Worm (Caenorhabditis elegans) whole organism, L4/young adult: Measurements from ENCODE around the gene sra-39.

Experiments used
- W03F9.2 ChIP-seq: fragments of 150-350 bp; optimal IDR thresholded peaks from 2 replicates; lab custom pipeline; 2014; ENCODE audit warnings: missing biosample characterization, missing genetic modification characterization
- dao-5 ChIP-seq: sonication (generic microtip); optimal IDR thresholded peaks from 2 replicates; lab custom pipeline; 2016; ENCODE audit warnings: missing genotype, missing genetic modification characterization, moderate library complexity, missing compliant biosample characterization
- him-1 ChIP-seq: sonication (generic microtip); optimal IDR thresholded peaks from 2 replicates; lab custom pipeline; 2016; ENCODE audit warnings: missing genotype, missing genetic modification reagents, missing genetic modification characterization, missing compliant biosample characterization

sra-39 gene

DNA sequence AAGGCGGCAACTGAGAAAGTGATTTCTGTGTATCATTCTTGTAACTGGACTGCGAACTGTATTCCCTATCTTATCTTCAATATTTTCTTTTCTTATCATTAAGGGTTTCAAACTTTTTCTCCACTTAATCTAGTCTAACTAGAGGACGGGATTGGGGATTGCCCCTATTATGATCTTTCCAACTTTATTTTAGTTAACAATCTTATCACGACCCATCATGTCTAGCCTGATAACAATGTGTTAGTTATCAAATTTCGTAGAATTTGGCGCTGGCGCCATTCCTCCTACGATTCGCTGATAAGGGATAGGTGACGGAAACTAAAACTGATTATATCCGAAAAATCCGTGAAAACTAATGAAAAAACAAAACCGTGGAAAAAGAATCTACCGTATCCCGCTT is 34.1 kb upstream of the sra-39 start:
- no peak for TF ChIP-seq W03F9.2
- no peak for TF ChIP-seq him-1 (tag; lab: Kevin White, UChicago)
- TF ChIP-seq dao-5 (tag; lab: Kevin White, UChicago), result no peak

DNA sequence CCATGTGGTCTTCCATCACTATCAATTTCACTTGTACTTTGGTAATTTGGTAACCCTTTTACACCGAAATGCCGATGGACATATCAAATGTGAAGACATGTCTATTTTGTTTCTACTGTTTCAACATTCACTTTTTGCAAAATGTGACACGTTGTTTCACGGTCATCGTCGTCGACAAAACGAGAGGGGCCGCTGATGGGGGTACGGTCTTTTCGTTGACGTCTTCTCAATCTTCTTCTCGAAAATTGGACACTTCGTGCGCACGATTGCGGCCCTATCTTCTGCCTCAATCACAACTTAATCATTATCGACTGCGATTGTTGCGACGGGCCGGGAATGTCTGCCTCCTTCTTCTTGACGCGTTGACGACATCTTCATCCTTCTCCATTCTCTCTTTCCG is 33.5 kb upstream of the sra-39 start:
- TF ChIP-seq W03F9.2 (no peak), dao-5 (tag; lab: Kevin White, UChicago) (no peak), him-1 (tag; lab: Kevin White, UChicago) (no peak)

DNA sequence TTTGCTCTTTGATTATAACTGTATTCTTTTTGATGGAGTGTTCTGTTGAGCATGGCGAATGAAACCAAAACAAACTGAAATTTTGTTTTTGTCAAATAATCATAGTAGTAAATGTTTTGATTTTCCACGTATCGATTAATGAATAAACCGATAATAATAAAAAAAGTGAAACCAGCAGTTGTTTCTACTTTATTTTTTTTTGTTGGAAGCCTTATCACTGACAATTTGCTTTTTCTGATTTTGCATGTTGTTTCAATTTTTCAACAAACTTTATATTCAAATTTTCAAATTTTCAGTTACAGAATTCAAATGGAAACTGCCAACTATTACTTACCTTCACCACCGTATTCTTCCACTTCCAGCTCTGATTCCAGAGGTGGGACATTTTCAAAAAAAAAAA is 31.3 kb upstream of the sra-39 start, which contains the start of gene elt-3:
TSS of gene elt-3 (plus strand) at position 301 of the 400 bp plus-strand sequence.
- TF ChIP-seq W03F9.2, result no peak
- no peak for TF ChIP-seq him-1 (tag; lab: Kevin White, UChicago)
- TF ChIP-seq dao-5 (tag; lab: Kevin White, UChicago), result no peak

DNA sequence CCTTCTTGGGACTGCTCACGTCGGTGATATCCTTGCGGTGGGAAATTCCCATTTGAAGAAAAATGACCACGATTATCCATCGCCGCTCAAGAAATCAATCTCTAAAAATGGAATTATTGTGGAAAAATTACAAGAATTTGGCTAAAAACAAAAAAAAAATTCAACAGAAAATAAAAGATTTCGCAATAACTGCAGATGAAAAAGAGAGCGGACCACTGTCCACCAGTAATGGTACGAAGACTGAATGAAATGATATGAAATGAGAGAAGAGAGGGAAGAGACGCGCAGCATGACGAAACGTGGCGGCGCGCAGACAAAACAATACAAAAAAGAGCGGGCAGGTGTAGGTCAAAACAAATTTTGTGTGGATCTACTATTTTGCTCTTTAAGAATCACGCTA is 26.3 kb upstream of the sra-39 start, which contains the start of gene meg-1:
TSS of gene meg-1 (minus strand) at position 101 of the 400 bp plus-strand sequence.
- TF ChIP-seq him-1 (tag; lab: Kevin White, UChicago) (no peak), dao-5 (tag; lab: Kevin White, UChicago) (no peak), W03F9.2 (no peak)

DNA sequence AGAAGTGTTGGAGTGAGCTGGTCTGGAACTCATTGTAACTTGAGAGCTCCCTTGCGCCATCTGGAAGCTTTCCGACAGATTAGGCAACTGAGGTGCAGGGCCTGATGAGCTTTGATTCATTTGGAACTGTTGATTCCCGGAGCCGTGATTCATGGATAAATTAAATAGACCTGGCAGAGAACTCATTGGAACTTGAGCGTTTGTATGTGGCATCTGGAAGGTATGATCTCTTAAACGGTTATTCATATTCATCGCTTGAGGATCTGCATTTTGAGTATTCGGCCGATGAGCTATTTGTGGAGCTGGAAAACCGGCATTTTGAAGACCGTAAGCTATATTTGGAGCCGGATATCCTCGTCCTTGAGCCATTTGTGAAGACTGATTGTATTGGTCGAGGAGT is 25.3 kb upstream of the sra-39 start:
- TF ChIP-seq W03F9.2 (no peak), him-1 (tag; lab: Kevin White, UChicago) (no peak), dao-5 (tag; lab: Kevin White, UChicago) (no peak)

DNA sequence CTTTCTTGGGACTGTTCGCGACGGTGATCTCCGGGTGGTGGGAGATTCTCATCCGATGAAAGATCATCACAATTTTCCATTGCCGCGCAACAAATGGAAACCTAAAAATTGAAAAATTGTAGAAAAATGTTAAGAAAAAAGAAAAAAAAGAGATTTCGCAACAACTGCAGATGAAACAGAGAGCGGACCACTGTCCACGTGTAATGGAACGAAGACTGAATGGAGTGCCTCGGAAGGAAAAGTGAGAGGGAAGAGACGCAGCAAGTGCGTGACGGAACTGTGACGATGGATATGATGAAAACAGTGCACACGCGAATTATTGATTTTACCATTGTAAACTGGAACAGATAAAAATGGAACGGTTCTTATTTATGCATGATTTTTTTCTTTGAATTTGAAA is 22.8 kb upstream of the sra-39 start, which contains the start of gene meg-2:
TSS of gene meg-2 (minus strand) at position 101 of the 400 bp plus-strand sequence.
- TF ChIP-seq dao-5 (tag; lab: Kevin White, UChicago), result no peak
- no peak for TF ChIP-seq him-1 (tag; lab: Kevin White, UChicago)
- TF ChIP-seq W03F9.2, result no peak

DNA sequence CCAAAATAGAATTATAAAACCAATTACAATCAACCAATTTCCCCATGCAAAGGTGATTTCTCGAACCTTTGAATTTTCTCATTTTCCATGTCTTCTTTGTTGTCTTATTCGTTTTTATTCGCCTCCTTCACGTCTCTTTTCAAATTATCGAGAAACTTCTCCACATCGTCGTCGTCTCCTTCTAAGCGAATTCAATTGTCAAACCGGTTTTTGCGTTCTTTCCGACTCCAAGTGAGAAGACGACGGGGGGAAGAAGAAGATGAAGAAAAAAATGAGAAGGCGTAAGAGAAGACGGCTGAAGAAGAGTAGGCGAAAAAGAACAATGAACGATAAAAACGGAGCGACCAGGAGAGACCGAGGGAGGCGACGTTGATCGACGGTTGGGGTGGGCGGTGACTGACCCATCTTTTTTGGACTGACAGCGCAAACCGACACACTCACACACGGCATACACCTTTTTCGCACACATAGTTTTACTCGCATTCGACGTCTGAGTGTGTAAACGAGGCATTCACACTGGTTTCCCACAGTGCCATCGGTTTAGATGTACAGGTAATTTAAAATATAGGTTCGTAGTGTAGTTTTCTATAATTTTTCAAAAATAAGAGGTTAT is 17.3 kb upstream of the sra-39 start:
- TF ChIP-seq W03F9.2 (no peak), him-1 (tag; lab: Kevin White, UChicago) (no peak), dao-5 (tag; lab: Kevin White, UChicago) (no peak)

DNA sequence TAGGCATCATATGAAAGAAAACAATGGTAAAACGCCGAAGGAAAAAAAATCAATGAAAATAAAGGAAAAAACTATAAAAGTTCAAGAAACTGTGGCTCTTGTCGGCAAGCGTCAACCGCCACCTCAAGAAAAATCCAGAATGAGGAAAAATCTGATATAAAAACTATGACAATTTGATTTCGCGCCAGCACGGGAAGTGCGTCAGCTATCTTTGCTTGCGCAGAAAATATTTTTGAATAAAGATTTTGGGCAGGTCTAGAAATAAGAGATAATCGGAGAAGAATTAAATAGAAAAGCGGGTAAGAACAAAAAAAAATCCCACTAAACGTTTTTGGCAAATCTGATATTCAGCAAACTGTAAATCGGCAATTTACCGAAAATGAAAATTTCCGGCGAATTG is 14.9 kb upstream of the sra-39 start:
- TF ChIP-seq him-1 (tag; lab: Kevin White, UChicago) (no peak), dao-5 (tag; lab: Kevin White, UChicago) (no peak), W03F9.2 (no peak)

DNA sequence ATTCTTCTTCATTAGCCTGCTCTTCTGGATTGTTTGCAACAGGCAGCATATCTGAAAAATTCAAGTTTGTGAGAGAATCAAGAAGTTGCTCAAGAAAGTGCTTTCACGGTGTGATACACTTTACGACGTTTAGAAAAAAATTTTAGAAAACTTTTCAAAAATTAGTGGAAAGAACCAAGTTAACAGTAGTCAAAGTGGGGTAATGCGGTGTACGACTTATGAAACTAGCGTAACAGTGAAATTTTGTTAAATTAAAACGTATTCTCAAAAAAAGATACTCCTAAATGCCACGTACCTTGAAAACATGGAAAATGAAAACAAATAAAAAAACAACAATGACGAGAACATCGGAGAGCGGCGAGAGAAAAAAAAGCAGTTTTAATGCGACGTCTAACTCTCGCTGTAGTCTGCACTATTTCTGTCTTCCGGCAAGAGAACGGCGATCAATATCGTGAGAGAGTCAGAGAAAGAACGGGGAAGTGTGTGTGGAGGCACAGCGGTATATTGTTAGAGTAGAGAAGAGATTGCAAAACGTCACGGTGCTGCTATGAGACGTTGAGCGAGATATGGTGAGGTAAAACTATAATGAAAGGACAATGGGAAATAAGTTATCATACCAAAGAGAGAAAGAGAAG is 14.0 kb upstream of the sra-39 start, which contains the start of gene ekl-5:
TSS of gene ekl-5 (minus strand) at position 51 of the 635 bp plus-strand sequence.
- TF ChIP-seq dao-5 (tag; lab: Kevin White, UChicago) (no peak), him-1 (tag; lab: Kevin White, UChicago) (no peak), W03F9.2 (peak; percentile 49)

DNA sequence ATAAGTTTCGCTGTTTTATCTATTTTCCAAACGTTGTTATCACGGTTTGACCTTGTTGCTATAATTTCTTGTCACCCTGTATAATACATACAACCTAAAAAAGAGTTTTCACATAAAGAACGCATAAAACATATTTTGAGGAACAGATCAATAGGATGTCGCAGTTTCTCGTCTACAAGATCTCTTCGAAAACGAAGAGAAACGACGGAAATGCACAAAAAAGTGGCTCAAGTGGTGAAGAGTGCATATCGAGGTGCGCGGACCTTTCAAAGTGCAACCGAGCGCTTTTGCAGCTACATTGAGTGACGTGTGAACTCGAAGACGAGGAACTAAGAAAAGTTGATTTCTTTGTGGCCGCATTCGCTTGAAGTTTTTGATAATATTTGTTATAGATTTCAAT is 11.1 kb upstream of the sra-39 start, which contains the start of gene Y26E6A.2:
TSS of gene Y26E6A.2 (minus strand) at position 101 of the 400 bp plus-strand sequence.
- TF ChIP-seq W03F9.2 (no peak), dao-5 (tag; lab: Kevin White, UChicago) (no peak), him-1 (tag; lab: Kevin White, UChicago) (no peak)

DNA sequence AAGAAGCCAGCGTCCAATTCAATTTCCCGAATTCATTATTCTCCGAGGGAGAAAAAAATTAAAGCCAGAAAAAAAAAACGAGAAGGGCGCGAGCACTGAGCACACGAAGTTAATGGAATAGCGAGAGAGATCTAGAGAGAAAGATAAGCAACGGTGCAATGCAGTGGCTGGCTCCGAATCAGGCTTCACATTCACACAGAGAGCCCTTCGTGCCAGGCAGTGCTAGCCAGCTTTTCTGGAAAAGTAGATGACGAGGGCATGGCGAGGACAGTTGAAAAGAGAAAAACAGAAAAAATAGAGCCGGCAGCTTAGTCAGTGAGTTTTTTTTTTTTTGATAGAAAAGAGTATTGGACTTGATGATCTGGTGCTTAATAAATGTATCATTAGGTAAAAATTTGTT is 10.4 kb upstream of the sra-39 start:
- no peak for TF ChIP-seq W03F9.2
- no peak for TF ChIP-seq dao-5 (tag; lab: Kevin White, UChicago)
- no peak for TF ChIP-seq him-1 (tag; lab: Kevin White, UChicago)

DNA sequence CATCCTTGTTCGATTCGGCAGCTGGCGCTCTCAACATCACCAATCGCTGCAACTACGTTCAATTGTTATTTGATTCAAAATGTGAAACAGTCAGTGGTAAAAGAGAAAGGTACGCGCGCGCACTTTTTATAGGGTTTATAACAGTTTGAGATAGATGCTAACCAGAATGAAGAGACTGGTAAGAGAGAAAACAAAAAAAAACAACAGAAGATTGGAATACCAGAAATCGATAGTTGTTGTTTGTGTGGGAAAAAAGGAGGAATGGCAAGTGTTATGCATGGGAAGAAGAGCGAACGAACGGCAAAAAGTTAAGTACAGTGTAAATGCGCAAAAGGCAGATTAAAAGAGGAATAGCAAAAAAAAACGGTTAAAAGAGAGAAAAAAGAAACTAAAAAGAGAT is 6.6 kb upstream of the sra-39 start, which contains the start of gene Y26E6A.3:
TSS of gene Y26E6A.3 (minus strand) at position 101 of the 400 bp plus-strand sequence.
- TF ChIP-seq him-1 (tag; lab: Kevin White, UChicago) (no peak), W03F9.2 (no peak), dao-5 (tag; lab: Kevin White, UChicago) (no peak)

DNA sequence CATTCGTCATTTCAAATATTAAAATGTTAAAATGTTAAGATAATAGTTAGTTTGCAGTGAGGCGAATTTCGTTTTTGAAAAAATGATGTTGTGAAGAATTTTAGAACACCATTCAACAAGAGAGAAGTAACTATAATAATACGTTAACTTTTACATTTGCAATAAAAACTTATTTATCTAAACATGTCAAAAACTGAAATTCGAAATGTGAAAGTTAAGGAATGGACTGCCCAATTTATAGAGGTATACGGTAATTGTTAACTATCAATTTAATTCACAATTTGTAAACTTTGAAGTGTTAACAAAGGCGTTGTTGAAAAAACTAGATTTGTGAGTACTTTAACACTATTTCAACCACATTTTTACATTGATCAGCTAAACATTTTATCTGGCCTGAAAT is 541 bp upstream of the sra-39 start:
- no peak for TF ChIP-seq dao-5 (tag; lab: Kevin White, UChicago)
- no peak for TF ChIP-seq W03F9.2
- no peak for TF ChIP-seq him-1 (tag; lab: Kevin White, UChicago)

DNA sequence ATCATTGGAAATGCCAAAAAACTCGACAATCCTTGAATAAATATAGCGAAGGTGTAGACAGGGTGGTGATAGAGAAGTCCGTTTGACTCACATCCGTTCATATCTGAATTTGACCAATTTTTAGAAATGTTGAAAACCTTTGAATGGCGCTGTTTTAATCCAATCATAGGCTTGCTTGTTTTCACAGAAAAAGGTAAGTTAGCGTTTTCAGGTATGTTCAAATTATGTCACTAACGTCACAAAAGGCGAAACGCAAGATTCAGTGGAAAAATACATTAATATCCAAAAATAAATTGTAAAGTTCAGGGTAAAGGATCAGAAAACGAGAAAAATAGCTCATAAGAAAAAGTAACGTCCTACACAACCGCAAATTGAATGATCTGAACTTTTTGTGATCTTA is 3.2 kb downstream of the sra-39 start, which contains the start of gene sra-38:
TSS of gene sra-38 (minus strand) at position 101 of the 400 bp plus-strand sequence.
- TF ChIP-seq him-1 (tag; lab: Kevin White, UChicago) (no peak), dao-5 (tag; lab: Kevin White, UChicago) (no peak), W03F9.2 (no peak)
